Worm (Caenorhabditis elegans): Measurements from ENCODE around the gene coh-3.
A peak's percentile ranks its signal among the peaks of the same experiment; 100 is the strongest.

Gene coh-3

ce11 chrV:14463087-14463486, 5.9 kb downstream of the coh-3 start, which contains the start of gene F08H9.3 (continued):
- TF ChIP-seq Y79H2A.3 (GFP tag; conservative IDR thresholded peaks at IDR 0.05) (peak; percentile 82), lsl-1 (GFP tag; optimal IDR thresholded peaks at IDR 0.05) (peak; percentile 55), madf-8 (GFP tag; conservative IDR thresholded peaks at IDR 0.05) (peak; percentile 35; the same call in 1 of the 2 replicates), efl-1 (GFP tag; optimal IDR thresholded peaks at IDR 0.05) (peak; percentile 10), hmg-1.2 (GFP tag; IDR thresholded peaks at IDR 0.05) (peak; percentile 95), ceh-91 (GFP tag; IDR thresholded peaks at IDR 0.05) (0 out of 2 replicates have a peak, but pooled peaks have one; percentile 18), snpc-4 (GFP tag; optimal IDR thresholded peaks at IDR 0.05) (peak; percentile 85), snpc-4 (tag; optimal IDR thresholded peaks at IDR 0.05) (peak; percentile 90 to 98 (median 94)), mcd-1 (GFP tag; IDR thresholded peaks at IDR 0.05) (peak; percentile 74)

ce11 chrV:14464368-14464767, 7.1 kb downstream of the coh-3 start, which contains the start of gene F08H9.4:
F08H9.4 (minus strand) TSS chrV:14464428.
- no peak for TF ChIP-seq mcd-1 (GFP tag; IDR thresholded peaks at IDR 0.05)
- TF ChIP-seq hlh-12 (tag; optimal IDR thresholded peaks at IDR 0.05), result no peak

ce11 chrV:14468196-14468874, 11.1 kb downstream of the coh-3 start, which contains the start of gene srz-97:
srz-97 (minus strand) TSS chrV:14468246.
- TF ChIP-seq B0019.2 (GFP tag; conservative IDR thresholded peaks at IDR 0.05), result no peak
- no peak for TF ChIP-seq let-526 (GFP tag; IDR thresholded peaks at IDR 0.05)
- TF ChIP-seq B0035.1 (tag; optimal IDR thresholded peaks at IDR 0.05), result no peak
- TF ChIP-seq chd-7 (tag; optimal IDR thresholded peaks at IDR 0.05), result peak; percentile 34
- TF ChIP-seq let-607 (tag; optimal IDR thresholded peaks at IDR 0.05), result no peak
- no peak for TF ChIP-seq hlh-12 (tag; optimal IDR thresholded peaks at IDR 0.05)
- 0 out of 2 replicates have a peak, but pooled peaks have one; percentile 61 for TF ChIP-seq Y53G8AR.9 (GFP tag; conservative IDR thresholded peaks at IDR 0.05)
- peak; percentile 74 for TF ChIP-seq tbp1 (GFP tag; optimal IDR thresholded peaks at IDR 0.05)
- 0 out of 2 replicates have a peak, but pooled peaks have one; percentile 31 for TF ChIP-seq egrh-3 (GFP tag; IDR thresholded peaks at IDR 0.05)
- TF ChIP-seq tlf-1 (GFP tag; optimal IDR thresholded peaks at IDR 0.05), result no peak
- TF ChIP-seq F52B5.7 (tag; optimal IDR thresholded peaks at IDR 0.05), result no peak
- no peak for TF ChIP-seq attf-3 (GFP tag; conservative IDR thresholded peaks at IDR 0.05)
- TF ChIP-seq bed-2 (GFP tag; IDR thresholded peaks at IDR 0.05), result peak; percentile 37; the same call in 1 of the 2 replicates
- no peak for TF ChIP-seq nhr-80 (tag; optimal IDR thresholded peaks at IDR 0.05)
- no peak for TF ChIP-seq akir-1 (GFP tag; optimal IDR thresholded peaks at IDR 0.05)
- no peak for TF ChIP-seq lsy-27 (tag; optimal IDR thresholded peaks at IDR 0.05; ENCODE audit: borderline replicate concordance, insufficient read depth)
- peak; percentile 46 for TF ChIP-seq madf-8 (GFP tag; conservative IDR thresholded peaks at IDR 0.05)
- TF ChIP-seq hmg-20 (GFP tag; IDR thresholded peaks at IDR 0.05), result 0 out of 2 replicates have a peak, but pooled peaks have one; percentile 45
- TF ChIP-seq atf-7 (tag; optimal IDR thresholded peaks at IDR 0.05), result no peak
- no peak for TF ChIP-seq ztf-3 (GFP tag; optimal IDR thresholded peaks at IDR 0.05)
- no peak for TF ChIP-seq egl-18 (GFP tag; IDR thresholded peaks at IDR 0.05)
- no peak for TF ChIP-seq tbx-9 (tag; optimal IDR thresholded peaks at IDR 0.05; ENCODE audit: borderline replicate concordance)
- no peak for TF ChIP-seq Y53F4B.3 (GFP tag; IDR thresholded peaks at IDR 0.05)
- TF ChIP-seq cebp-2 (GFP tag; IDR thresholded peaks at IDR 0.05), result no peak
- no peak for TF ChIP-seq ccch-3 (GFP tag; optimal IDR thresholded peaks at IDR 0.05)
- no peak for TF ChIP-seq T26A5.8 (tag; optimal IDR thresholded peaks at IDR 0.05)
- peak; percentile 39 for TF ChIP-seq snpc-3.4 (tag; optimal IDR thresholded peaks at IDR 0.05)
- TF ChIP-seq dpff-1 (tag; optimal IDR thresholded peaks at IDR 0.05), result no peak
- no peak for TF ChIP-seq ztf-28 (GFP tag; IDR thresholded peaks at IDR 0.05)
- no peak for TF ChIP-seq T07F8.4 (tag; optimal IDR thresholded peaks at IDR 0.05)
- TF ChIP-seq pha-4 (tag; optimal IDR thresholded peaks at IDR 0.05), result no peak
- no peak for TF ChIP-seq gei-17 (GFP tag; optimal IDR thresholded peaks at IDR 0.05)
- no peak for TF ChIP-seq C06A6.2 (GFP tag; conservative IDR thresholded peaks at IDR 0.05)
- TF ChIP-seq dox-1 (GFP tag; IDR thresholded peaks at IDR 0.05), result peak; percentile 88
- no peak for TF ChIP-seq nfya-2 (GFP tag; IDR thresholded peaks at IDR 0.05)
- TF ChIP-seq C17E4.6 (GFP tag; IDR thresholded peaks at IDR 0.05), result no peak
